Fruit fly (Drosophila melanogaster) whole organism, prepupa: Measurements from ENCODE around the gene SmB.

Experiments
- Blimp-1 ChIP-seq: fragments of 200-800 bp; sonication (Bioruptor generic); optimal IDR thresholded peaks from 3 replicates; lab custom pipeline; 2017; ENCODE audit warnings: missing biosample characterization, missing genetic modification characterization, mild to moderate bottlenecking, moderate library complexity, missing genetic modification reagents
- CG1621 ChIP-seq: fragments of 200-800 bp; sonication (Bioruptor generic); optimal IDR thresholded peaks from 3 replicates; lab custom pipeline; 2018; ENCODE audit warnings: missing biosample characterization, mild to moderate bottlenecking, missing genetic modification characterization
- CG16779 ChIP-seq: fragments of 200-800 bp; sonication (Bioruptor generic); optimal IDR thresholded peaks from 3 replicates; lab custom pipeline; 2017; ENCODE audit warnings: missing biosample characterization, mild to moderate bottlenecking, missing genetic modification characterization
- CG34406 ChIP-seq: fragments of 200-800 bp; sonication (Bioruptor generic); optimal IDR thresholded peaks from 3 replicates; lab custom pipeline; 2016; ENCODE audit warnings: missing biosample characterization, missing genetic modification characterization
- CG8319 ChIP-seq: fragments of 200-800 bp; sonication (Bioruptor generic); optimal IDR thresholded peaks from 3 replicates; lab custom pipeline; 2016; ENCODE audit warnings: missing biosample characterization, missing genetic modification characterization
- Gug ChIP-seq: fragments of 200-800 bp; sonication (Bioruptor generic); IDR thresholded peaks from 2 replicates; pipeline ENCODE4 v1.3.6; 2022; ENCODE audit warnings: missing biosample characterization, missing genetic modification characterization
- OdsH ChIP-seq: fragments of 200-800 bp; sonication (Bioruptor generic); optimal IDR thresholded peaks from 3 replicates; lab custom pipeline; 2016; ENCODE audit warnings: missing biosample characterization, missing genetic modification characterization
- Sox15 ChIP-seq: fragments of 200-800 bp; sonication (Bioruptor generic); optimal IDR thresholded peaks from 3 replicates; lab custom pipeline; 2016; ENCODE audit warnings: missing biosample characterization, missing genetic modification characterization
- fd59A ChIP-seq: fragments of 200-800 bp; sonication (Bioruptor generic); optimal IDR thresholded peaks from 2 replicates; lab custom pipeline; 2017; ENCODE audit warnings: missing biosample characterization, mild to moderate bottlenecking, missing genetic modification characterization, missing genetic modification reagents
- fd85E ChIP-seq: fragments of 200-800 bp; sonication (Bioruptor generic); optimal IDR thresholded peaks from 3 replicates; lab custom pipeline; 2016; ENCODE audit warnings: missing biosample characterization, missing genetic modification characterization
- topi ChIP-seq: fragments of 200-800 bp; sonication (Bioruptor generic); optimal IDR thresholded peaks from 3 replicates; lab custom pipeline; 2016; ENCODE audit warnings: missing biosample characterization, missing genetic modification characterization
- vri ChIP-seq: fragments of 200-800 bp; sonication (Bioruptor generic); optimal IDR thresholded peaks from 3 replicates; lab custom pipeline; 2016; ENCODE audit warnings: missing biosample characterization, mild to moderate bottlenecking, missing genetic modification characterization

DNA sequence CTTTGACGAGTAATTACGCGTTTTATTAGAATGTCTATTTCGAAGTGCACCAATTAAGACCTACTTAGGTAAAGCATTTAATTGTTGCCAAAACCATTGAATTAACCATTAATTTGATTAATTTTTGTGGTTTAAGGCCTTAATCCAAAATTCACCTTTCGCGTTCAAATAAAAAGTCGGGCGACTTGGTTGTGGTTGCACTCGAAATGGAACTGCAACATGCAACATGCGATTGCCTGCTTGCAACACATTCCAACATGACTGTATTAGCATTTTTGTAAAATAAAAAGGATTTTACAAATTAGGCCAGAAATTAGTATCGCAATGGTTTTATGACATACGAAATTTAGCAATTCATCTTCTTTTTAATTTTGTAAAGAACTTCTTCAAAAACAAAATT is 48.4 kb upstream of the SmB start:
- TF ChIP-seq topi (GFP tag; lab: Kevin White, UChicago) = no peak
- no peak for TF ChIP-seq CG16779
- TF ChIP-seq CG8319 (GFP tag; lab: Kevin White, UChicago) = no peak
- TF ChIP-seq Sox15 = no peak
- no peak for TF ChIP-seq Gug
- TF ChIP-seq vri (GFP tag; lab: Kevin White, UChicago) = no peak
- no peak for TF ChIP-seq fd85E (GFP tag; lab: Kevin White, UChicago)
- no peak for TF ChIP-seq Blimp-1
- TF ChIP-seq OdsH (GFP tag; lab: Kevin White, UChicago) = no peak
- TF ChIP-seq CG1621 (tag; lab: Kevin White, UChicago) = no peak
- no peak for TF ChIP-seq CG34406 (GFP tag; lab: Kevin White, UChicago)
- no peak for TF ChIP-seq fd59A (GFP tag; lab: Kevin White, UChicago)
